Fruit fly (Drosophila melanogaster): Measurements from ENCODE around the gene Rab6.

DNA sequence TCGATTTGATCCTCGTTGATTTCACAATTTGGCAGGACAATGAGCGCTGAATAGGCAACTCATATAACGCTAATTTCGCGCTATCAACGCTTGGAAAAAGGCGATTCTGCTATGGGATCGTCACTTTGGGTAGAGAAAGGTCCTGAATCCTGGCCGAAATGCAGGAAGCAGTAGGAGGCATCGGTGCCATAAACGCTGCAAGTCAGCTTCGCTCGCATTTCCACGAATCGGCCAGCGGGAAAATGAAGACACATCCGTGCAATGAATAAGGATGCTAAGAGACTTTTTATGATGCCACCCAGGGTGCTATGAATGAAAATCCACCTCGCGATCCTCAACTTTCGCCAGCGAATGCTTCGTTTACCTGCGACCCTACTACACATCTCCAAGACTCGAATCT is 21.5 kb downstream of the Rab6 start:
- TF ChIP-seq h (GFP tag; optimal IDR thresholded peaks at IDR 0.05), result no peak
- TF ChIP-seq fru (GFP tag; optimal IDR thresholded peaks at IDR 0.05), result no peak
- TF ChIP-seq psq (GFP tag; optimal IDR thresholded peaks at IDR 0.05), result no peak
- no peak for TF ChIP-seq GATAd (GFP tag; optimal IDR thresholded peaks at IDR 0.05)
- no peak for TF ChIP-seq Dif (GFP tag; optimal IDR thresholded peaks at IDR 0.05; ENCODE audit: partially characterized antibody)
- no peak for TF ChIP-seq CG32264 (GFP tag; optimal IDR thresholded peaks at IDR 0.05)
